Worm (Caenorhabditis elegans) whole organism, L3 larva: ENCODE data around the gene Y54G11A.3.

ENCODE experiments used
- R02D3.7 ChIP-seq: fragments of 150-350 bp; optimal IDR thresholded peaks from 2 replicates; lab custom pipeline; 2014; ENCODE audit warnings: missing biosample characterization, missing genetic modification characterization
- elt-3 ChIP-seq, 3 experiments: fragments of 150-350 bp in 1 of 3; sonication (generic microtip) in 2 of 3; optimal IDR thresholded peaks; 2 replicates in 2 of 3; 4 replicates in 1 of 3; lab custom pipeline; 2014 to 2017; ENCODE audit warnings: missing biosample characterization in 3 of 3, missing genetic modification characterization in 3 of 3
- eor-1 ChIP-seq, 2 experiments: fragments of 150-350 bp; optimal IDR thresholded peaks; 2 replicates each; lab custom pipeline; 2014 to 2018; ENCODE audit warnings: missing biosample characterization in 2 of 2, missing genetic modification characterization in 2 of 2
- mdl-1 ChIP-seq: fragments of 150-350 bp; optimal IDR thresholded peaks from 2 replicates; lab custom pipeline; 2014; ENCODE audit warnings: missing biosample characterization, missing genetic modification characterization
- nfya-1 ChIP-seq: sonication (generic microtip); optimal IDR thresholded peaks from 2 replicates; lab custom pipeline; 2017; ENCODE audit warnings: missing genetic modification characterization, mild to moderate bottlenecking, missing compliant biosample characterization, antibody characterized with exemption, moderate library complexity; ENCODE audit not compliant: insufficient read depth
- nhr-11 ChIP-seq: fragments of 150-350 bp; optimal IDR thresholded peaks from 2 replicates; lab custom pipeline; 2014; ENCODE audit warnings: missing biosample characterization, missing genetic modification characterization
- nhr-12 ChIP-seq: fragments of 150-350 bp; optimal IDR thresholded peaks from 2 replicates; lab custom pipeline; 2014; ENCODE audit warnings: missing biosample characterization, missing genetic modification characterization
- unc-39 ChIP-seq: sonication (generic microtip); optimal IDR thresholded peaks from 4 replicates; lab custom pipeline; 2017; ENCODE audit warnings: missing biosample characterization, missing genetic modification characterization
- zag-1 ChIP-seq: fragments of 150-350 bp; optimal IDR thresholded peaks from 2 replicates; lab custom pipeline; 2014; ENCODE audit warnings: missing biosample characterization, missing genetic modification characterization
- ztf-11 ChIP-seq: fragments of 150-350 bp; optimal IDR thresholded peaks from 2 replicates; lab custom pipeline; 2014; ENCODE audit warnings: missing biosample characterization, missing genetic modification characterization

DNA sequence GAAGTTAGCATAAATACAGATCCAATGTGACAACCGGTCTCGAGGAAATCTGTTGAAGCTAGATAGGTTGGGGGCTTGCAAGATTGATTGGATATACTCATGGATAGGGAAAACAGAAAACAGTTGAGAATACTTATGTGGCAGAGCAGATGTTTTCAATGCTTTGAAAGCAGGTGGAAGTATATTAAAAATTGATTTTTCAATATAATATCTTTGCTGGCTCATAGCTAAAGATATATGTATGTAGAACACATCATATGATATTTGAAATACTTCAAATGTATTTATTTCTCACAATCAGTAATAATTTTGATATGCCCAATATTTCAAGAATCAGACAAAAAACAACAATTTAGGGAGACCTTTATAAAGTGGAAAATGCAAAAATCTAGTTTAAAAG is 10.9 kb downstream of the Y54G11A.3 start, which contains the start of gene srh-41:
- no peak for TF ChIP-seq R02D3.7 (tag; lab: Kevin White, UChicago)
- no peak for TF ChIP-seq zag-1 (tag; lab: Kevin White, UChicago)
- TF ChIP-seq unc-39 (tag; lab: Kevin White, UChicago) = no peak
- no peak for TF ChIP-seq nfya-1 (tag; lab: Kevin White, UChicago)
- TF ChIP-seq ztf-11 = no peak
- TF ChIP-seq eor-1 (tag; optimal IDR thresholded peaks at IDR 0.05; lab: Kevin White, UChicago) = no peak
- TF ChIP-seq nhr-12 = no peak
- TF ChIP-seq nhr-11 (tag; lab: Kevin White, UChicago) = no peak
- no peak for TF ChIP-seq elt-3 (tag; optimal IDR thresholded peaks at IDR 0.05; lab: Kevin White, UChicago)
- TF ChIP-seq mdl-1 = no peak
